Fruit fly (Drosophila melanogaster) whole organism, pupa: ENCODE data around the gene CG34149.

Experiments
- CG8159 ChIP-seq: fragments of 200-800 bp; sonication (Bioruptor generic); optimal IDR thresholded peaks from 3 replicates; lab custom pipeline; 2018; ENCODE audit warnings: missing biosample characterization, mild to moderate bottlenecking, missing genetic modification characterization, moderate library complexity
- CG8301 ChIP-seq: fragments of 200-800 bp; sonication (Bioruptor generic); optimal IDR thresholded peaks from 2 replicates; lab custom pipeline; 2018; ENCODE audit warnings: missing biosample characterization, mild to moderate bottlenecking, missing genetic modification characterization
- EcR ChIP-seq: fragments of 200-800 bp; sonication (Bioruptor generic); optimal IDR thresholded peaks from 3 replicates; lab custom pipeline; 2019; ENCODE audit warnings: missing biosample characterization, missing genetic modification characterization, mild to moderate bottlenecking, moderate library complexity, missing genetic modification reagents
- Pif1A ChIP-seq: fragments of 200-800 bp; sonication (Bioruptor generic); optimal IDR thresholded peaks from 3 replicates; lab custom pipeline; 2016; ENCODE audit warnings: missing biosample characterization, missing genetic modification characterization
- Snoo ChIP-seq: fragments of 200-800 bp; sonication (Bioruptor generic); optimal IDR thresholded peaks from 3 replicates; lab custom pipeline; 2017; ENCODE audit warnings: missing biosample characterization, mild to moderate bottlenecking, missing genetic modification characterization, inconsistent platforms
- fd96Ca ChIP-seq: fragments of 200-800 bp; sonication (Bioruptor generic); IDR thresholded peaks from 3 replicates; pipeline ENCODE4 v1.3.6; 2022; ENCODE audit warnings: missing biosample characterization, missing genetic modification characterization
- rn ChIP-seq: fragments of 200-800 bp; sonication (Bioruptor generic); IDR thresholded peaks from 2 replicates; pipeline ENCODE4 v1.3.6; 2022; ENCODE audit warnings: missing biosample characterization, missing genetic modification characterization

DNA sequence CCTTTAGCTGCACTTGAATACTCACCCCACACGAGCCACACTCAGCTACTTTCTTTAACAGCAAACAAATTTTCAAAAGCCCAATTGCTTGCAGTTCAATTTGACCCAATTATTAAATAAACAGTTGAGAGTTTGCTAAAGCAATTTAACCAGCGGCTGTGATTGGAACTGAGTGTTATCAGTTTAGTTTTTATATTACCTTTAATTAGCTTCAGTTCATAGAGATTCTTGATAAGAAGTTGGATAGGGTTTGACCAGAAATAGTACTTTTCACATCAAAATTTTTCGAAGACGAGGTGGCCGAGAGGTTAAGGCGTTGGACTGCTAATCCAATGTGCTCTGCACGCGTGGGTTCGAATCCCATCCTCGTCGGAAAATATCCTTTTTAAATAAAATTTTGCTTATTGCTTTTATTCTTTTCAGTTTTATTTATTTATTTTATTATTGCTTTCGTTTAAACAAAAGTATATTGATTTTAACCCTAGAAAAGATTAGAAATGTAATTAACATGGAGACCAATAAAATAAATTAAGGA is 16.4 kb downstream of the CG34149 start:
- TF ChIP-seq fd96Ca (no peak), CG8159 (tag; lab: Kevin White, UChicago) (no peak), EcR (GFP tag; lab: Kevin White, UChicago) (no peak), rn (GFP tag; lab: Robert Waterston, UW) (no peak), Snoo (tag; lab: Kevin White, UChicago) (no peak), Pif1A (GFP tag; lab: Kevin White, UChicago) (no peak), CG8301 (tag; lab: Kevin White, UChicago) (no peak)
